Fruit fly (Drosophila melanogaster) Kc167 (cell line): Measurements from ENCODE around the gene sinu.

ENCODE experiments used
- Myc ChIP-seq: fragments of >200 bp; optimal IDR thresholded peaks from 2 replicates; lab custom pipeline; 2017; ENCODE audit warnings: missing external identifiers
- Sin3A ChIP-seq: fragments of >200 bp; optimal IDR thresholded peaks from 2 replicates; lab custom pipeline; 2018; ENCODE audit warnings: missing external identifiers
- h ChIP-seq: fragments of >200 bp; optimal IDR thresholded peaks from 3 replicates; lab custom pipeline; 2018; ENCODE audit warnings: missing external identifiers
- insv ChIP-seq: fragments of >200 bp; optimal IDR thresholded peaks from 3 replicates; lab custom pipeline; 2018; ENCODE audit warnings: missing external identifiers
- psq ChIP-seq: fragments of >200 bp; optimal IDR thresholded peaks from 2 replicates; lab custom pipeline; 2017; ENCODE audit warnings: missing external identifiers
- ttk ChIP-seq: sonication (Bioruptor generic); optimal IDR thresholded peaks from 2 replicates; lab custom pipeline; 2017; ENCODE audit warnings: missing external identifiers

The sinu gene

dm6 chr3L:5529241-5529640, 32.2 kb downstream of the sinu start, which contains the start of gene Lkr:
TSS of gene Lkr (minus strand) at chr3L:5529341.
- TF ChIP-seq ttk (lab: Kevin White, UChicago) (no peak), psq (no peak), Myc (lab: Kevin White, UChicago) (no peak), h (lab: Kevin White, UChicago) (no peak), insv (lab: Kevin White, UChicago) (no peak), Sin3A (no peak)

- TF ChIP-seq psq (no peak), ttk (lab: Kevin White, UChicago) (no peak)
These were observed 38.4 kb downstream of the sinu start for dm6 chr3L:5522904-5523428.

- no peak for TF ChIP-seq Myc (lab: Kevin White, UChicago)
- no peak for TF ChIP-seq ttk (lab: Kevin White, UChicago)
- TF ChIP-seq insv (lab: Kevin White, UChicago), result no peak
- no peak for TF ChIP-seq h (lab: Kevin White, UChicago)
These were observed 49.4 kb downstream of the sinu start for dm6 chr3L:5511959-5512358.

dm6 chr3L:5510760-5511159, 50.6 kb downstream of the sinu start, which contains the start of gene CG34342:
TSS of gene CG34342 (minus strand) at chr3L:5510860.
- TF ChIP-seq insv (lab: Kevin White, UChicago) (no peak), psq (no peak), ttk (lab: Kevin White, UChicago) (no peak), Sin3A (no peak), h (lab: Kevin White, UChicago) (no peak), Myc (lab: Kevin White, UChicago) (no peak)
